Comparison of ENCODE assay signal across 5 fruit fly cellular contexts in the genomic region with DNA sequence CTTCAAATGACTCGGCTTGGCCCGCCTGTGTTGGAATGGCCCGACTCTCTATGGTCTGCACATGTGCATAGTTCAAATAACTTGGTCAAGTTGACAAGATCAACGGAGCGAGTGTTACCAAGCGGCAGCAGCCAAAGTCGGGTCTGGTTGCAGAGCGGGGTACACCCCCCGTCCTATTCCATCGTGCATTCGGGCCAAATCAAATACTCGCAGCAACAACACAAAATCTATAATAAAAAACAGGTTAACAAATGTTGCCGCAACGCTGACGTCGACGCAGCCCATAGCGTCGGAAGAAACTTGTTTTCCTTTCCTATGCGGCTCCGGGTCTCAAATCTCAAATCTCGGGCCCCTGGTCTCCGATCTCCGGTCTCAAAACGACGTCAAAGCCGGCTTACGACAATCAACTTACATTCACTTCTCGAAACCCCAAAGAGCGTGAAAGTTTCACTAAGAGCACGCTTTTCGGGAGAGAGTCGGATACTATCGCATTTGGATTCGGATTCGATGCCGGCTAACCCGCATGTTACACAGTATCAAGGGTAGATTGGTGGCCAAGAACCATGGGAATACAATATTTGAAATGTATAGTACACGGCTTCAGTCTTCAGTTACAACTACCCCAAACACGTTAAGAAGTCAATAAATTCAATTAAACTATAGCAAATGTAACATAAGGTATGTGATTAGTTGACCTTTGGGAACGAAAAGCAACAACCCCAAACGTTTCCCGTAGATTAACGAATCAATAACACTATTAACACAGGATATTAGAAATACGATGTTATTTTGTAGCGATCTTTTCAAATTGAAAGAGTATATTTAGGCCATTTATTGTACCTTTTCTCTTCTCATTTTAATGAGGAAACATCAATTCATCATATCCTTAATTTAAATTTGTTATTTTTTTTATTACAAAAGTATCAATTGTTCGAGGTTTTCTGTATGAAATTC.
TF ChIP-seq lines count a peak whose summit lies in the region.

No protein-coding gene starts in this region.

TF ChIP-seq in whole organism, adult, 20 proteins besides CTCF, POLR2A, EP300 and RAD21 (continued from another document):
- peak; percentile 86 for TF ChIP-seq CG11617 (GFP tag; optimal IDR thresholded peaks at IDR 0.05; lab: Kevin White, UChicago)
- TF ChIP-seq CG33017 (tag; optimal IDR thresholded peaks at IDR 0.05; lab: Kevin White, UChicago), result peak; percentile 43
- TF ChIP-seq Clk (GFP tag; optimal IDR thresholded peaks at IDR 0.05; lab: Kevin White, UChicago), result peak; percentile 13
- TF ChIP-seq cic (GFP tag; optimal IDR thresholded peaks at IDR 0.05; lab: Kevin White, UChicago), result no peak
- peak; percentile 51 for TF ChIP-seq CG12768 (GFP tag; optimal IDR thresholded peaks at IDR 0.05; lab: Kevin White, UChicago)

TF ChIP-seq in whole organism, embryonic, 481 proteins besides CTCF, POLR2A, EP300 and RAD21 (continued from another document and continues in another):
- TF ChIP-seq CG3847 (GFP tag; IDR thresholded peaks at IDR 0.05; lab: Robert Waterston, UW) (peak; percentile 51), CG17568 (GFP tag; optimal IDR thresholded peaks at IDR 0.05; lab: Kevin White, UChicago) (no peak), ash1 (GFP tag; optimal IDR thresholded peaks at IDR 0.05; lab: Kevin White, UChicago) (no peak), sna (GFP tag; IDR thresholded peaks at IDR 0.05; lab: Robert Waterston, UW; ENCODE audit: partially characterized antibody) (no peak), CG7372 (GFP tag; IDR thresholded peaks at IDR 0.05; lab: Robert Waterston, UW) (peak; percentile 44; the same call in 1 of the 2 replicates), CG32532 (GFP tag; IDR thresholded peaks at IDR 0.05; lab: Robert Waterston, UW) (peak; percentile 35; the same call in 1 of the 2 replicates), Dbx (GFP tag; IDR thresholded peaks at IDR 0.05; lab: Robert Waterston, UW) (0 out of 3 replicates have a peak, but pooled peaks have one; percentile 16), Blimp-1 (GFP tag; optimal IDR thresholded peaks at IDR 0.05; lab: Kevin White, UChicago) (peak; percentile 16), amos (GFP tag; IDR thresholded peaks at IDR 0.05; lab: Robert Waterston, UW; ENCODE audit: partially characterized antibody) (no peak), otp (GFP tag; IDR thresholded peaks at IDR 0.05; lab: Robert Waterston, UW) (no peak), CG10321 (GFP tag; IDR thresholded peaks at IDR 0.05; lab: Robert Waterston, UW) (no peak), Trl (optimal IDR thresholded peaks at IDR 0.05; lab: Kevin White, UChicago) (peak in 1 of 2 experiments; percentile 68), Trl (GFP tag; optimal IDR thresholded peaks at IDR 0.05; lab: Kevin White, UChicago) (no peak), GATAe (GFP tag; conservative IDR thresholded peaks at IDR 0.05; lab: Robert Waterston, UW) (no peak), Opbp (GFP tag; IDR thresholded peaks at IDR 0.05; lab: Robert Waterston, UW; ENCODE audit: partially characterized antibody) (no peak), CG33557 (GFP tag; optimal IDR thresholded peaks at IDR 0.05; lab: Kevin White, UChicago) (peak; percentile 52), salm (tag; optimal IDR thresholded peaks at IDR 0.05; lab: Kevin White, UChicago) (no peak), Sox100B (GFP tag; optimal IDR thresholded peaks at IDR 0.05; lab: Kevin White, UChicago) (peak; percentile 78), CG18619 (GFP tag; optimal IDR thresholded peaks at IDR 0.05; lab: Kevin White, UChicago) (peak; percentile 87), gsb (GFP tag; IDR thresholded peaks at IDR 0.05; lab: Robert Waterston, UW) (no peak), NC2β (GFP tag; optimal IDR thresholded peaks at IDR 0.05; lab: Kevin White, UChicago) (peak; percentile 31), Fer1 (GFP tag; optimal IDR thresholded peaks at IDR 0.05; lab: Kevin White, UChicago) (no peak), CG1603 (tag; optimal IDR thresholded peaks at IDR 0.05; lab: Kevin White, UChicago) (peak; percentile 44), Adf1 (GFP tag; IDR thresholded peaks at IDR 0.05; lab: Robert Waterston, UW) (peak; percentile 73), eyg (GFP tag; optimal IDR thresholded peaks at IDR 0.05; lab: Kevin White, UChicago) (no peak), PHDP (tag; optimal IDR thresholded peaks at IDR 0.05; lab: Kevin White, UChicago) (peak; percentile 35), CG14860 (GFP tag; IDR thresholded peaks at IDR 0.05; lab: Robert Waterston, UW; ENCODE audit: partially characterized antibody) (no peak), gro (GFP tag; optimal IDR thresholded peaks at IDR 0.05; lab: Kevin White, UChicago) (peak; percentile 48)

TF ChIP-seq in whole organism, prepupa, 60 proteins besides CTCF, POLR2A, EP300 and RAD21 (continued from another document and continues in another):
- peak; percentile 81 for TF ChIP-seq CG6276 (GFP tag; optimal IDR thresholded peaks at IDR 0.05; lab: Kevin White, UChicago)
- peak; percentile 76 for TF ChIP-seq acj6 (GFP tag; optimal IDR thresholded peaks at IDR 0.05; lab: Kevin White, UChicago)
- peak; percentile 76 for TF ChIP-seq Sox15 (GFP tag; optimal IDR thresholded peaks at IDR 0.05; lab: Kevin White, UChicago)
- peak; percentile 24 for TF ChIP-seq vri (GFP tag; optimal IDR thresholded peaks at IDR 0.05; lab: Kevin White, UChicago)
- TF ChIP-seq CG11762 (GFP tag; optimal IDR thresholded peaks at IDR 0.05; lab: Kevin White, UChicago; ENCODE audit: insufficient read depth), result peak; percentile 58
- peak; percentile 48 for TF ChIP-seq Lpt (GFP tag; optimal IDR thresholded peaks at IDR 0.05; lab: Kevin White, UChicago)
- peak; percentile 51 for TF ChIP-seq CG9139 (GFP tag; optimal IDR thresholded peaks at IDR 0.05; lab: Kevin White, UChicago)
- peak; percentile 81 for TF ChIP-seq OdsH (GFP tag; optimal IDR thresholded peaks at IDR 0.05; lab: Kevin White, UChicago)
- TF ChIP-seq dsx (GFP tag; optimal IDR thresholded peaks at IDR 0.05; lab: Kevin White, UChicago; ENCODE audit: poor library complexity, severe bottlenecking), result peak; percentile 11
- TF ChIP-seq Eip75B (GFP tag; optimal IDR thresholded peaks at IDR 0.05; lab: Kevin White, UChicago), result peak; percentile 76
- peak; percentile 78 for TF ChIP-seq CG6808 (GFP tag; optimal IDR thresholded peaks at IDR 0.05; lab: Kevin White, UChicago)
- TF ChIP-seq cyc (GFP tag; optimal IDR thresholded peaks at IDR 0.05; lab: Kevin White, UChicago), result peak; percentile 77
- TF ChIP-seq Blimp-1 (GFP tag; optimal IDR thresholded peaks at IDR 0.05; lab: Kevin White, UChicago), result peak; percentile 34
- no peak for TF ChIP-seq Hr38 (GFP tag; optimal IDR thresholded peaks at IDR 0.05; lab: Kevin White, UChicago)
- peak; percentile 79 for TF ChIP-seq lz (GFP tag; optimal IDR thresholded peaks at IDR 0.05; lab: Kevin White, UChicago)
- TF ChIP-seq spab (GFP tag; optimal IDR thresholded peaks at IDR 0.05; lab: Kevin White, UChicago), result peak; percentile 70
- peak; percentile 19 to 86 for TF ChIP-seq salr (GFP tag; optimal IDR thresholded peaks at IDR 0.05; lab: Kevin White, UChicago)
- TF ChIP-seq CG10669 (GFP tag; optimal IDR thresholded peaks at IDR 0.05; lab: Kevin White, UChicago), result peak; percentile 60
- peak; percentile 79 for TF ChIP-seq pdm3 (GFP tag; optimal IDR thresholded peaks at IDR 0.05; lab: Kevin White, UChicago)
- TF ChIP-seq fkh (GFP tag; optimal IDR thresholded peaks at IDR 0.05; lab: Kevin White, UChicago), result peak; percentile 23
- TF ChIP-seq eg (GFP tag; IDR thresholded peaks at IDR 0.05; lab: Robert Waterston, UW), result peak; percentile 30; the same call in 1 of the 3 replicates
- TF ChIP-seq Hr4 (GFP tag; optimal IDR thresholded peaks at IDR 0.05; lab: Kevin White, UChicago), result peak; percentile 79
- TF ChIP-seq Eip93F (GFP tag; optimal IDR thresholded peaks at IDR 0.05; lab: Kevin White, UChicago), result no peak
- TF ChIP-seq topi (GFP tag; optimal IDR thresholded peaks at IDR 0.05; lab: Kevin White, UChicago), result peak; percentile 83
- peak; percentile 44 for TF ChIP-seq CG7368 (GFP tag; optimal IDR thresholded peaks at IDR 0.05; lab: Kevin White, UChicago)
- TF ChIP-seq CG16779 (tag; optimal IDR thresholded peaks at IDR 0.05; lab: Kevin White, UChicago), result peak; percentile 68
- TF ChIP-seq CG11902 (GFP tag; optimal IDR thresholded peaks at IDR 0.05; lab: Kevin White, UChicago), result peak; percentile 32
- TF ChIP-seq CG8319 (GFP tag; optimal IDR thresholded peaks at IDR 0.05; lab: Kevin White, UChicago), result peak; percentile 44

TF ChIP-seq in whole organism, pupa, 21 proteins besides CTCF, POLR2A, EP300 and RAD21 (continued from another document):
- TF ChIP-seq CG15710 (tag; optimal IDR thresholded peaks at IDR 0.05; lab: Kevin White, UChicago), result peak; percentile 73
- 0 out of 2 replicates have a peak, but pooled peaks have one; percentile 10 for TF ChIP-seq CG32121 (GFP tag; IDR thresholded peaks at IDR 0.05; lab: Robert Waterston, UW)
- peak; percentile 42 for TF ChIP-seq Pif1B (GFP tag; optimal IDR thresholded peaks at IDR 0.05; lab: Kevin White, UChicago)
- peak; percentile 81 for TF ChIP-seq Snoo (tag; optimal IDR thresholded peaks at IDR 0.05; lab: Kevin White, UChicago)

TF ChIP-seq in whole organism, wandering third instar larva, 38 proteins besides CTCF, POLR2A, EP300 and RAD21 (continued from another document):
- no peak for TF ChIP-seq dsf (GFP tag; optimal IDR thresholded peaks at IDR 0.05; lab: Kevin White, UChicago; ENCODE audit: borderline replicate concordance)
- peak; percentile 54 for TF ChIP-seq sv (GFP tag; optimal IDR thresholded peaks at IDR 0.05; lab: Kevin White, UChicago)
- TF ChIP-seq lola (GFP tag; optimal IDR thresholded peaks at IDR 0.05; lab: Kevin White, UChicago), result no peak
- peak; percentile 31 for TF ChIP-seq CrebA (GFP tag; optimal IDR thresholded peaks at IDR 0.05; lab: Kevin White, UChicago; ENCODE audit: borderline replicate concordance)
- TF ChIP-seq foxo (GFP tag; optimal IDR thresholded peaks at IDR 0.05; lab: Kevin White, UChicago), result peak; percentile 32 to 76
- TF ChIP-seq Abd-B (GFP tag; optimal IDR thresholded peaks at IDR 0.05; lab: Kevin White, UChicago), result no peak
- no peak for TF ChIP-seq brk (GFP tag; optimal IDR thresholded peaks at IDR 0.05; lab: Kevin White, UChicago)
- TF ChIP-seq dl (GFP tag; optimal IDR thresholded peaks at IDR 0.05; lab: Kevin White, UChicago; ENCODE audit: insufficient read depth in 1 of 2, partially characterized antibody in 2 of 2), result peak; percentile 53 to 59
- no peak for TF ChIP-seq Myc (optimal IDR thresholded peaks at IDR 0.05; lab: Kevin White, UChicago)
- no peak for TF ChIP-seq Hr78 (GFP tag; optimal IDR thresholded peaks at IDR 0.05; lab: Kevin White, UChicago)
- peak; percentile 58 for TF ChIP-seq rgr (GFP tag; optimal IDR thresholded peaks at IDR 0.05; lab: Kevin White, UChicago)
- peak; percentile 75 for TF ChIP-seq ey (GFP tag; optimal IDR thresholded peaks at IDR 0.05; lab: Kevin White, UChicago)
- no peak for TF ChIP-seq Dfd (GFP tag; optimal IDR thresholded peaks at IDR 0.05; lab: Kevin White, UChicago)
- TF ChIP-seq sage (GFP tag; optimal IDR thresholded peaks at IDR 0.05; lab: Kevin White, UChicago), result no peak
- TF ChIP-seq N (GFP tag; optimal IDR thresholded peaks at IDR 0.05; lab: Kevin White, UChicago), result no peak
- peak; percentile 75 for TF ChIP-seq tai (GFP tag; optimal IDR thresholded peaks at IDR 0.05; lab: Kevin White, UChicago)
- TF ChIP-seq br (GFP tag; optimal IDR thresholded peaks at IDR 0.05; lab: Kevin White, UChicago), result peak; percentile 65
- TF ChIP-seq psq (GFP tag; optimal IDR thresholded peaks at IDR 0.05; lab: Kevin White, UChicago), result peak; percentile 69
- TF ChIP-seq Sp1 (GFP tag; optimal IDR thresholded peaks at IDR 0.05; lab: Kevin White, UChicago), result peak; percentile 88
- TF ChIP-seq CG32264 (GFP tag; optimal IDR thresholded peaks at IDR 0.05; lab: Kevin White, UChicago), result no peak
- peak; percentile 95 for TF ChIP-seq woc (GFP tag; optimal IDR thresholded peaks at IDR 0.05; lab: Kevin White, UChicago)
